Fruit fly (Drosophila melanogaster): ENCODE measurements around the gene Frl.

Frl gene

dm6 chr3L:14049620-14050253 lies 3.3 kb upstream of the Frl start, which contains the start of gene Neurl4 (continued):
- TF ChIP-seq CG34376 (GFP tag; optimal IDR thresholded peaks at IDR 0.05) = no peak
- no peak for TF ChIP-seq toy (GFP tag; IDR thresholded peaks at IDR 0.05)
- no peak for TF ChIP-seq Optix (GFP tag; IDR thresholded peaks at IDR 0.05)
- TF ChIP-seq zfh2 (GFP tag; optimal IDR thresholded peaks at IDR 0.05) = peak; percentile 29
- TF ChIP-seq mld (GFP tag; IDR thresholded peaks at IDR 0.05; ENCODE audit: partially characterized antibody) = no peak
- TF ChIP-seq esg (GFP tag; conservative IDR thresholded peaks at IDR 0.05) = peak; percentile 61
- TF ChIP-seq cas (GFP tag; IDR thresholded peaks at IDR 0.05) = no peak
- peak in 1 of 2 experiments; percentile 36 for TF ChIP-seq crp (GFP tag; optimal IDR thresholded peaks at IDR 0.05)
- TF ChIP-seq CG7786 (GFP tag; optimal IDR thresholded peaks at IDR 0.05) = peak; percentile 73
- no peak for TF ChIP-seq CG12236 (GFP tag; optimal IDR thresholded peaks at IDR 0.05)
- TF ChIP-seq CG12744 (GFP tag; optimal IDR thresholded peaks at IDR 0.05) = peak; percentile 48
- TF ChIP-seq CG43689 (GFP tag; IDR thresholded peaks at IDR 0.05) = no peak
- TF ChIP-seq sob (GFP tag; IDR thresholded peaks at IDR 0.05) = peak; percentile 24; the same call in 1 of the 2 replicates
- TF ChIP-seq CG14667 (GFP tag; IDR thresholded peaks at IDR 0.05) = no peak
- peak; percentile 51 for TF ChIP-seq BEAF-32 (GFP tag; optimal IDR thresholded peaks at IDR 0.05)
- TF ChIP-seq cwo (GFP tag; optimal IDR thresholded peaks at IDR 0.05) = no peak
- peak; percentile 34; the same call in 1 of the 2 replicates for TF ChIP-seq CG11247 (GFP tag; IDR thresholded peaks at IDR 0.05)
- no peak for TF ChIP-seq exex (tag; optimal IDR thresholded peaks at IDR 0.05)
- TF ChIP-seq CG2678 (tag; optimal IDR thresholded peaks at IDR 0.05) = no peak
- TF ChIP-seq zf30C (GFP tag; optimal IDR thresholded peaks at IDR 0.05) = peak; percentile 95
- no peak for TF ChIP-seq hkb (optimal IDR thresholded peaks at IDR 0.05)
- TF ChIP-seq hkb (GFP tag; IDR thresholded peaks at IDR 0.05) = peak; percentile 66
- TF ChIP-seq CG9932 (GFP tag; IDR thresholded peaks at IDR 0.05) = peak; percentile 66
- peak; percentile 83 for TF ChIP-seq Hsf (GFP tag; optimal IDR thresholded peaks at IDR 0.05)
- peak; percentile 43; the same call in 1 of the 2 replicates for TF ChIP-seq wor (GFP tag; IDR thresholded peaks at IDR 0.05)
- TF ChIP-seq CG30431 (GFP tag; optimal IDR thresholded peaks at IDR 0.05) = peak; percentile 53
- no peak for TF ChIP-seq Sox100B (GFP tag; optimal IDR thresholded peaks at IDR 0.05)
- no peak for TF ChIP-seq run (tag; optimal IDR thresholded peaks at IDR 0.05)
- no peak for TF ChIP-seq oc (tag; optimal IDR thresholded peaks at IDR 0.05)
- no peak for TF ChIP-seq Dip2 (GFP tag; IDR thresholded peaks at IDR 0.05)
- TF ChIP-seq sc (optimal IDR thresholded peaks at IDR 0.05) = no peak
- peak; percentile 22 for TF ChIP-seq sc (GFP tag; optimal IDR thresholded peaks at IDR 0.05)
- TF ChIP-seq inv (GFP tag; IDR thresholded peaks at IDR 0.05; ENCODE audit: partially characterized antibody) = no peak
- no peak for TF ChIP-seq Kr (GFP tag; optimal IDR thresholded peaks at IDR 0.05)
- TF ChIP-seq Fer3 (tag; optimal IDR thresholded peaks at IDR 0.05) = no peak
- peak; percentile 31 for TF ChIP-seq kah (GFP tag; optimal IDR thresholded peaks at IDR 0.05)
- TF ChIP-seq stc (GFP tag; IDR thresholded peaks at IDR 0.05) = peak; percentile 57; the same call in 1 of the 2 replicates
- TF ChIP-seq CG15514 (GFP tag; optimal IDR thresholded peaks at IDR 0.05) = no peak
- peak; percentile 62 for TF ChIP-seq Abd-B (GFP tag; optimal IDR thresholded peaks at IDR 0.05)
- peak; percentile 45 for TF ChIP-seq trh (GFP tag; optimal IDR thresholded peaks at IDR 0.05)
- peak; percentile 82 for TF ChIP-seq dmrt11E (tag; optimal IDR thresholded peaks at IDR 0.05)
- TF ChIP-seq chif (GFP tag; optimal IDR thresholded peaks at IDR 0.05) = peak; percentile 10 to 74
- no peak for TF ChIP-seq PHDP (tag; optimal IDR thresholded peaks at IDR 0.05)
- no peak for TF ChIP-seq ems (GFP tag; optimal IDR thresholded peaks at IDR 0.05)
- no peak for TF ChIP-seq ind (GFP tag; optimal IDR thresholded peaks at IDR 0.05)
- peak; percentile 28 for TF ChIP-seq stwl (tag; optimal IDR thresholded peaks at IDR 0.05)
- peak; percentile 74 for TF ChIP-seq Camta (GFP tag; optimal IDR thresholded peaks at IDR 0.05)
- TF ChIP-seq CG18262 (tag; optimal IDR thresholded peaks at IDR 0.05) = peak; percentile 67
- TF ChIP-seq CG6765 (GFP tag; optimal IDR thresholded peaks at IDR 0.05) = peak; percentile 67
- TF ChIP-seq CG5245 (GFP tag; optimal IDR thresholded peaks at IDR 0.05) = peak; percentile 20
